Fruit fly (Drosophila melanogaster): ENCODE results near the gene CG45544.

DNA sequence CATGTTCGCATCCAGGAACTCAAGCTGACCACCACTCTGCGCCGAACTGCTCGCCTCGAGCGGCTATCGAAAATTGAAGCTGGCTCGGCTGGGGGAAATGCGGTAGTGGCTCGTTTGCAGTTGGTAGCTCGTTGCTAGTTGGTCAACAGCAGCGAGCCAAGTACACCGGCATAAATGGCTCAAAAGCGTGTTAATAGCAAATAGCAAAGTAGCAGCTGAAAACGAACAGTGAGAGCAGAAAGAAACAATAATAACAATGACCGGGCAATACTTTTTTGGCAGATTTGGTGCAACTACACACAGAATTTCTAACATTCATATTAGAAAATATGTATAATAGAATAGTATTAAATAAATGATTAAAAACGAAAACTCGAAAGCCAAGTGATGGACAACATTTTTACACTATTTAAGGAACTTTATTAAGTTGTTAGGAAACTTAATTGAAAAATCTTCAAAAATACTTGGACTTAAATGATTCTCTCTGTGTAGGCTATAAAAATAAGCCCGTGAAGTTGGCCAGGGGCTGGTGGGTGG is 28.5 kb upstream of the CG45544 start, which contains the start of gene CG14507:
- TF ChIP-seq h (GFP tag; optimal IDR thresholded peaks at IDR 0.05) (no peak), Jra (GFP tag; optimal IDR thresholded peaks at IDR 0.05) (no peak), jim (GFP tag; optimal IDR thresholded peaks at IDR 0.05) (no peak), rgr (GFP tag; optimal IDR thresholded peaks at IDR 0.05) (no peak), Dif (GFP tag; optimal IDR thresholded peaks at IDR 0.05; ENCODE audit: partially characterized antibody) (no peak), CG9705 (GFP tag; optimal IDR thresholded peaks at IDR 0.05) (no peak), Dfd (GFP tag; optimal IDR thresholded peaks at IDR 0.05) (no peak), CG32264 (GFP tag; optimal IDR thresholded peaks at IDR 0.05) (no peak), fru (GFP tag; optimal IDR thresholded peaks at IDR 0.05) (no peak), Abd-B (GFP tag; optimal IDR thresholded peaks at IDR 0.05) (no peak), Mio (GFP tag; optimal IDR thresholded peaks at IDR 0.05) (no peak), brk (GFP tag; optimal IDR thresholded peaks at IDR 0.05) (no peak), dl (GFP tag; optimal IDR thresholded peaks at IDR 0.05; ENCODE audit: insufficient read depth in 1 of 2, partially characterized antibody in 2 of 2) (no peak), br (GFP tag; optimal IDR thresholded peaks at IDR 0.05) (no peak)

Data from whole organism, wandering third instar larva.